Fruit fly (Drosophila melanogaster): ENCODE results near the gene NAAT1.

DNA sequence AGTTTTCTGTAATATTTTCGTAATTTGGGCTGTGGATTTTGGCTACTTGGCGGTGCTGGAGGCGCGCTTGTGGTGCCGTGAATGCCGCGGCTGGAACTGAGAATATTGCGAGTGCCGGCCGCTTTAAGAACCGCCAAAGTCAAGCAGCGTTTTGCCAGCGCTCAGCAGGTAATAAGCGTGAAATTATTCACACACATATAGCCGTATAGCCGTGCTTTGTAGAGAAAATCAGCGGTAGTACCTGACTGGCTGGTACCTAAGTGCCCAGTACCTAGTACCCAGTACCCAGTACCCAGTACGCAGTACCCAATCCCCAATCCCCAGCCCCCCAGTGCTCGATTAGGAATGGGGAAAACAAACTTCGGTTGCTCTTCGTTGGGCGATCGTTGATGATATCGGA, at the start of gene NAAT1:
- TF ChIP-seq kay (GFP tag; ENCODE audit: borderline replicate concordance), result no peak
- TF ChIP-seq cic (GFP tag; optimal IDR thresholded peaks at IDR 0.05), result no peak
- no peak for TF ChIP-seq Mnt (GFP tag; optimal IDR thresholded peaks at IDR 0.05)
- no peak for TF ChIP-seq bab1 (GFP tag; optimal IDR thresholded peaks at IDR 0.05)
- no peak for TF ChIP-seq ovo (GFP tag; optimal IDR thresholded peaks at IDR 0.05)
- no peak for TF ChIP-seq CG33017 (tag; optimal IDR thresholded peaks at IDR 0.05)
- TF ChIP-seq CG1620 (GFP tag; optimal IDR thresholded peaks at IDR 0.05), result no peak
- no peak for TF ChIP-seq pad (GFP tag; optimal IDR thresholded peaks at IDR 0.05)
